Fruit fly (Drosophila melanogaster): ENCODE measurements around the gene NUCB1.

Gene NUCB1

dm6 chr3L:17804511-17804910 lies 2.4 kb upstream of the NUCB1 start, which contains the start of gene ais (continued):
- TF ChIP-seq Spps (tag; optimal IDR thresholded peaks at IDR 0.05) (no peak), Doc3 (GFP tag; IDR thresholded peaks at IDR 0.05; ENCODE audit: partially characterized antibody) (no peak), CkIIα-i1 (GFP tag; IDR thresholded peaks at IDR 0.05) (no peak), CG17186 (GFP tag; optimal IDR thresholded peaks at IDR 0.05) (no peak), dati (GFP tag; IDR thresholded peaks at IDR 0.05) (no peak), sob (GFP tag; IDR thresholded peaks at IDR 0.05) (no peak), gcm (GFP tag; optimal IDR thresholded peaks at IDR 0.05) (no peak), CG3726 (GFP tag; IDR thresholded peaks at IDR 0.05) (no peak), CG14050 (GFP tag; IDR thresholded peaks at IDR 0.05) (no peak), Hr3 (GFP tag; optimal IDR thresholded peaks at IDR 0.05) (no peak), CG7556 (GFP tag; optimal IDR thresholded peaks at IDR 0.05) (no peak), trh (GFP tag; optimal IDR thresholded peaks at IDR 0.05) (no peak), dm (GFP tag; optimal IDR thresholded peaks at IDR 0.05) (peak; percentile 93), tll (GFP tag; optimal IDR thresholded peaks at IDR 0.05) (no peak), crc (GFP tag; optimal IDR thresholded peaks at IDR 0.05) (no peak), CG31388 (GFP tag; optimal IDR thresholded peaks at IDR 0.05) (no peak), sna (GFP tag; IDR thresholded peaks at IDR 0.05; ENCODE audit: partially characterized antibody) (no peak), org-1 (GFP tag; optimal IDR thresholded peaks at IDR 0.05) (no peak), psq (GFP tag; optimal IDR thresholded peaks at IDR 0.05) (no peak), NFAT (GFP tag; IDR thresholded peaks at IDR 0.05) (no peak), CG14014 (GFP tag; IDR thresholded peaks at IDR 0.05) (peak; percentile 24; the same call in 1 of the 2 replicates), zf30C (GFP tag; optimal IDR thresholded peaks at IDR 0.05) (no peak), CG1603 (tag; optimal IDR thresholded peaks at IDR 0.05) (peak; percentile 53), Side (GFP tag; optimal IDR thresholded peaks at IDR 0.05) (no peak), hth (optimal IDR thresholded peaks at IDR 0.05) (no peak), hb (GFP tag; IDR thresholded peaks at IDR 0.05; ENCODE audit: partially characterized antibody) (no peak), phol (tag; optimal IDR thresholded peaks at IDR 0.05) (peak; percentile 22), aop (GFP tag; IDR thresholded peaks at IDR 0.05) (no peak), CG15479 (GFP tag; optimal IDR thresholded peaks at IDR 0.05) (no peak), esg (GFP tag; conservative IDR thresholded peaks at IDR 0.05) (no peak), CG14667 (GFP tag; IDR thresholded peaks at IDR 0.05) (no peak), CG10321 (GFP tag; IDR thresholded peaks at IDR 0.05) (no peak), Med (GFP tag) (peak; percentile 69), Fer2 (tag; optimal IDR thresholded peaks at IDR 0.05) (no peak), grn (GFP tag; optimal IDR thresholded peaks at IDR 0.05) (no peak), sqz (GFP tag; optimal IDR thresholded peaks at IDR 0.05) (no peak), tx (GFP tag; optimal IDR thresholded peaks at IDR 0.05) (no peak), CG9817 (tag; optimal IDR thresholded peaks at IDR 0.05) (peak; percentile 22), Ssrp (tag; optimal IDR thresholded peaks at IDR 0.05) (no peak), NK7.1 (GFP tag; optimal IDR thresholded peaks at IDR 0.05) (no peak), CG17802 (tag; optimal IDR thresholded peaks at IDR 0.05) (no peak), schlank (tag; optimal IDR thresholded peaks at IDR 0.05) (no peak), CG3995 (GFP tag; optimal IDR thresholded peaks at IDR 0.05) (no peak), CG8765 (GFP tag; IDR thresholded peaks at IDR 0.05) (no peak), CG31365 (tag; optimal IDR thresholded peaks at IDR 0.05) (no peak), ftz-f1 (GFP tag; optimal IDR thresholded peaks at IDR 0.05) (no peak), ranshi (GFP tag; IDR thresholded peaks at IDR 0.05) (no peak), HLH54F (GFP tag; optimal IDR thresholded peaks at IDR 0.05) (no peak), Pdp1 (GFP tag; optimal IDR thresholded peaks at IDR 0.05) (peak in 1 of 2 experiments; percentile 21), CG4617 (GFP tag; optimal IDR thresholded peaks at IDR 0.05; ENCODE audit: borderline replicate concordance) (no peak), CG4820 (GFP tag; optimal IDR thresholded peaks at IDR 0.05) (no peak), CG14710 (tag; optimal IDR thresholded peaks at IDR 0.05) (no peak)

Measured in whole organism, embryonic.